Fruit fly (Drosophila melanogaster) S2 (cell line): ENCODE data around the gene CG14402.

Source experiments
- CG8478 ChIP-seq: fragments of >200 bp; optimal IDR thresholded peaks from 2 replicates; lab custom pipeline; 2018
- CTCF ChIP-seq, 2 experiments: fragments of >200 bp; optimal IDR thresholded peaks; 2 replicates each; lab custom pipeline; 2018

DNA sequence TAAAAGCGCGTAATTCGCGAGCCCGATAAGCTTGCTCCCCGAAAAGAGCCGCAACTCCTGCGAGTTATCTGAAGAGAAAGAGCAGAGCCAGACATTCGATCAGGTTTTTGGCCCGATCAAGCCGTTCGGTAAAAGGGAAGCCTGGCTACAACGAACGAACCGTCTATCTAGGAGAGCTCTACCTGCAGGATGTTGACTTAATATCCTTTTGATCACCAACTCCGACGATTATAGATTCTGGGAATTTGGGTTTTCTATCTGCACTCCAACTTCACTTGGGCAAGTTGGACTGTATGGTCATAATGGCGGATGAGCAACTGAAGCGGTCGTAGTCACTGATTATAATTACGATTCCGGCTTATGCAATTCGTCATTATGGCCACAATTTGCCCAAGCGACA lies 46.9 kb upstream of the CG14402 start:
- TF ChIP-seq CG8478, result no peak
- TF ChIP-seq CTCF (optimal IDR thresholded peaks at IDR 0.05; lab: Kevin White, UChicago), result no peak
